Fruit fly (Drosophila melanogaster) whole organism, pupa: ENCODE data around the gene how.

Experiments used
- CG10348 ChIP-seq: fragments of 200-800 bp; sonication (Bioruptor generic); IDR thresholded peaks from 2 replicates; pipeline ENCODE4 v1.3.6; 2022; ENCODE audit warnings: missing biosample characterization, missing genetic modification characterization
- CG12605 ChIP-seq: fragments of 200-800 bp; sonication (Bioruptor generic); IDR thresholded peaks from 2 replicates; pipeline ENCODE4 v1.3.6; 2022; ENCODE audit warnings: missing biosample characterization, missing genetic modification characterization
- CG13204 ChIP-seq: fragments of 200-800 bp; sonication (Bioruptor generic); optimal IDR thresholded peaks from 2 replicates; lab custom pipeline; 2018; ENCODE audit warnings: missing biosample characterization, mild to moderate bottlenecking, missing genetic modification characterization, moderate library complexity
- CG14655 ChIP-seq: fragments of 200-800 bp; sonication (Bioruptor generic); optimal IDR thresholded peaks from 3 replicates; lab custom pipeline; 2017; ENCODE audit warnings: mild to moderate bottlenecking, missing biosample characterization, missing genetic modification reagents, missing genetic modification characterization
- CG15710 ChIP-seq: fragments of 200-800 bp; sonication (Bioruptor generic); optimal IDR thresholded peaks from 2 replicates; lab custom pipeline; 2018; ENCODE audit warnings: missing biosample characterization, mild to moderate bottlenecking, missing genetic modification characterization, moderate library complexity
- CG17806 ChIP-seq: fragments of 200-800 bp; sonication (Bioruptor generic); optimal IDR thresholded peaks from 2 replicates; lab custom pipeline; 2018; ENCODE audit warnings: missing biosample characterization, mild to moderate bottlenecking, missing genetic modification characterization, moderate library complexity
- CG32121 ChIP-seq: fragments of 200-800 bp; sonication (Bioruptor generic); IDR thresholded peaks from 2 replicates; pipeline ENCODE4 v1.3.6; 2022; ENCODE audit warnings: missing biosample characterization, missing genetic modification characterization
- CG34367 ChIP-seq: fragments of 200-800 bp; sonication (Bioruptor generic); optimal IDR thresholded peaks from 2 replicates; lab custom pipeline; 2018; ENCODE audit warnings: missing biosample characterization, mild to moderate bottlenecking, missing genetic modification characterization
- CG4496 ChIP-seq: fragments of 200-800 bp; sonication (Bioruptor generic); IDR thresholded peaks from 3 replicates; pipeline ENCODE4 v1.3.6; 2022; ENCODE audit warnings: missing biosample characterization, missing genetic modification characterization
- CG8159 ChIP-seq: fragments of 200-800 bp; sonication (Bioruptor generic); optimal IDR thresholded peaks from 3 replicates; lab custom pipeline; 2018; ENCODE audit warnings: missing biosample characterization, mild to moderate bottlenecking, missing genetic modification characterization, moderate library complexity
- CG8301 ChIP-seq: fragments of 200-800 bp; sonication (Bioruptor generic); optimal IDR thresholded peaks from 2 replicates; lab custom pipeline; 2018; ENCODE audit warnings: missing biosample characterization, mild to moderate bottlenecking, missing genetic modification characterization
- CG9948 ChIP-seq: fragments of 200-800 bp; sonication (Bioruptor generic); optimal IDR thresholded peaks from 2 replicates; lab custom pipeline; 2018; ENCODE audit warnings: missing biosample characterization, mild to moderate bottlenecking, missing genetic modification characterization, moderate library complexity
- D1 ChIP-seq: fragments of 200-800 bp; sonication (Bioruptor generic); optimal IDR thresholded peaks from 2 replicates; lab custom pipeline; 2018; ENCODE audit warnings: missing biosample characterization, mild to moderate bottlenecking, missing genetic modification characterization, moderate library complexity
- EcR ChIP-seq: fragments of 200-800 bp; sonication (Bioruptor generic); optimal IDR thresholded peaks from 3 replicates; lab custom pipeline; 2019; ENCODE audit warnings: missing biosample characterization, missing genetic modification characterization, mild to moderate bottlenecking, moderate library complexity, missing genetic modification reagents
- Ets98B ChIP-seq: fragments of 200-800 bp; sonication (Bioruptor generic); IDR thresholded peaks from 2 replicates; pipeline ENCODE4 v1.3.6; 2022; ENCODE audit warnings: missing biosample characterization, missing genetic modification characterization
- Pif1A ChIP-seq: fragments of 200-800 bp; sonication (Bioruptor generic); optimal IDR thresholded peaks from 3 replicates; lab custom pipeline; 2016; ENCODE audit warnings: missing biosample characterization, missing genetic modification characterization
- Pif1B ChIP-seq: fragments of 200-800 bp; sonication (Bioruptor generic); optimal IDR thresholded peaks from 3 replicates; lab custom pipeline; 2016; ENCODE audit warnings: missing biosample characterization, missing genetic modification characterization
- Snoo ChIP-seq: fragments of 200-800 bp; sonication (Bioruptor generic); optimal IDR thresholded peaks from 3 replicates; lab custom pipeline; 2017; ENCODE audit warnings: missing biosample characterization, mild to moderate bottlenecking, missing genetic modification characterization, inconsistent platforms
- fd96Ca ChIP-seq: fragments of 200-800 bp; sonication (Bioruptor generic); IDR thresholded peaks from 3 replicates; pipeline ENCODE4 v1.3.6; 2022; ENCODE audit warnings: missing biosample characterization, missing genetic modification characterization
- gl ChIP-seq: fragments of 200-800 bp; sonication (Bioruptor generic); optimal IDR thresholded peaks from 2 replicates; lab custom pipeline; 2018; ENCODE audit warnings: missing biosample characterization, mild to moderate bottlenecking, missing genetic modification characterization
- rn ChIP-seq: fragments of 200-800 bp; sonication (Bioruptor generic); IDR thresholded peaks from 2 replicates; pipeline ENCODE4 v1.3.6; 2022; ENCODE audit warnings: missing biosample characterization, missing genetic modification characterization

Gene how

dm6 chr3R:22041625-22042282 lies at the start of gene how:
Gene how, plus strand, starts transcription at chr3R:22042191.
- TF ChIP-seq CG8159 (tag; lab: Kevin White, UChicago) (no peak), Snoo (tag; lab: Kevin White, UChicago) (peak; percentile 16), CG17806 (tag; lab: Kevin White, UChicago) (no peak), CG13204 (GFP tag; lab: Kevin White, UChicago) (no peak), CG34367 (tag; lab: Kevin White, UChicago) (no peak), CG4496 (GFP tag; lab: Robert Waterston, UW) (no peak), CG14655 (no peak), Pif1A (GFP tag; lab: Kevin White, UChicago) (peak; percentile 33), CG10348 (GFP tag; lab: Robert Waterston, UW) (no peak), CG32121 (no peak), Pif1B (GFP tag; lab: Kevin White, UChicago) (peak; percentile 40), CG15710 (peak; percentile 13), EcR (GFP tag; lab: Kevin White, UChicago) (no peak), D1 (no peak), Ets98B (GFP tag; lab: Robert Waterston, UW) (no peak), CG8301 (tag; lab: Kevin White, UChicago) (no peak), CG9948 (tag; lab: Kevin White, UChicago) (no peak), fd96Ca (GFP tag; lab: Robert Waterston, UW) (peak; percentile 5; the same call in 1 of the 3 replicates), gl (tag; lab: Kevin White, UChicago) (no peak), CG12605 (GFP tag; lab: Robert Waterston, UW) (no peak), rn (GFP tag; lab: Robert Waterston, UW) (no peak)

DNA sequence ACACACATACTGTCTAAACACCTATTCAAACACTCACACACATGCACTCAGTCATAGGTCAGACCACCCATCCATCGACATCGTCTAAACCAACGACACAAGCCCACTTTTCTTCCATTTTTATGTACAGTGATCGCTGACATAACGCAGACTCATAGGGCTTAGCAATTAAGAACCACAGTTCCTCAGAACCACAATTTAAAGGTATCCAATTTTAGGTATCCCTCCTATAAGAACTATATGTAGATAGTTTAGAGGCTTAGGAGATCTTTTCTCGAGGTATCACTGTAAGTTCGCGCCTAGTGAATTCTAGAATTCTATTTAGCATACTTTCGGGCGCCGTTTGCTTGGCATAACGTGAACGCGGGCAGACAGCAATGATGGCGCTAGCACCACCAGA lies 49.1 kb upstream of the how start:
- no peak for TF ChIP-seq CG13204 (GFP tag; lab: Kevin White, UChicago)
- TF ChIP-seq CG14655: peak; percentile 70
- peak; percentile 84 for TF ChIP-seq Ets98B (GFP tag; lab: Robert Waterston, UW)
- no peak for TF ChIP-seq gl (tag; lab: Kevin White, UChicago)
- peak; percentile 72 for TF ChIP-seq CG32121
- peak; percentile 85 for TF ChIP-seq CG4496 (GFP tag; lab: Robert Waterston, UW)
- peak; percentile 40 for TF ChIP-seq Pif1B (GFP tag; lab: Kevin White, UChicago)
- peak; percentile 48 for TF ChIP-seq CG8159 (tag; lab: Kevin White, UChicago)
- peak; percentile 69 for TF ChIP-seq CG8301 (tag; lab: Kevin White, UChicago)
- TF ChIP-seq CG34367 (tag; lab: Kevin White, UChicago): peak; percentile 52
- TF ChIP-seq CG9948 (tag; lab: Kevin White, UChicago): peak; percentile 53
- peak; percentile 60 for TF ChIP-seq CG15710
- peak; percentile 52; the same call in 1 of the 2 replicates for TF ChIP-seq rn (GFP tag; lab: Robert Waterston, UW)
- TF ChIP-seq D1: no peak
- TF ChIP-seq CG17806 (tag; lab: Kevin White, UChicago): peak; percentile 53
- TF ChIP-seq CG12605 (GFP tag; lab: Robert Waterston, UW): peak; percentile 49
- peak; percentile 86 for TF ChIP-seq fd96Ca (GFP tag; lab: Robert Waterston, UW)
- peak; percentile 43; the same call in 1 of the 2 replicates for TF ChIP-seq CG10348 (GFP tag; lab: Robert Waterston, UW)
- peak; percentile 40 for TF ChIP-seq Snoo (tag; lab: Kevin White, UChicago)
- TF ChIP-seq EcR (GFP tag; lab: Kevin White, UChicago): no peak
- TF ChIP-seq Pif1A (GFP tag; lab: Kevin White, UChicago): peak; percentile 74
- TF ChIP-seq, all 21 proteins: peak for 17

DNA sequence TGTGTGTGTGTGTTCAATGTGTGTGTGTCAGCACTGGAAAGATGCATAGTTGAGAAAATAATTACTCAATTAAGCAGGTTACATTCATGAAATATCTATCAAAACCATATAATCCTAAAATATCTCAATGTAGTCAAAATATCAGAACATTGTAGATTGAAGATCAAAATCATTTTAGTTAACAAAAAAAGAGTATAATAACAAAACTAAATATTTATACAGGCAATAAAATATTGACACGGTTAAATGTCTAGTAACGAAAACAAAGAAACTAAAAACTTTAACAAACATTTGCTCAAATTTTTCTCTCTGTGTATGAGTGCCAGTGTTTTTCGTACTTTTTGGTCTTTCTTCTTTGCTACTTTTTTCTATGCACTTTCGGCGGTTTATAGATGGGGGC lies 43.1 kb upstream of the how start:
- peak; percentile 27 for TF ChIP-seq CG15710
- no peak for TF ChIP-seq CG13204 (GFP tag; lab: Kevin White, UChicago)
- peak; percentile 4 for TF ChIP-seq CG17806 (tag; lab: Kevin White, UChicago)
- TF ChIP-seq CG8159 (tag; lab: Kevin White, UChicago): peak; percentile 55
- no peak for TF ChIP-seq CG34367 (tag; lab: Kevin White, UChicago)
- no peak for TF ChIP-seq fd96Ca (GFP tag; lab: Robert Waterston, UW)
- no peak for TF ChIP-seq Pif1A (GFP tag; lab: Kevin White, UChicago)
- no peak for TF ChIP-seq Ets98B (GFP tag; lab: Robert Waterston, UW)
- no peak for TF ChIP-seq CG14655

DNA sequence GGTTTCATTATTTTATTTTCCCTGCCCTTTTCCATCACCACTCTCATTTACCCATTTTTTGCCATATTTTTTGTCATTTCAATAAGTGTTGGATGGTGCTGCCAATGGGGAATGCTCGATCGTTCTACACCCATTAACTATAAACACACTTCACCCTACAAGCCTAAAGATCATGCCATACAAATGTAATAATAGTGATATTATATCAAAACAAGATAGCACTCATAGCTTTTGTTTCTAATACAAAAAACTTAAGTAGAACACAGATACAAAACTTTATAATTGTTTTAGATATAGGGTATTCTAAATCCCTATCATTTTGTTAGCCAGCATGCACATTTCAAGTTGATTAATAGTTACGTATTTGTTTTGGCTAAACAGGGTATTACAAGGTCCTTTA lies 42.4 kb upstream of the how start:
- no peak for TF ChIP-seq CG9948 (tag; lab: Kevin White, UChicago)
- peak; percentile 5 for TF ChIP-seq Pif1A (GFP tag; lab: Kevin White, UChicago)
- TF ChIP-seq, all 21 proteins: peak for 1

DNA sequence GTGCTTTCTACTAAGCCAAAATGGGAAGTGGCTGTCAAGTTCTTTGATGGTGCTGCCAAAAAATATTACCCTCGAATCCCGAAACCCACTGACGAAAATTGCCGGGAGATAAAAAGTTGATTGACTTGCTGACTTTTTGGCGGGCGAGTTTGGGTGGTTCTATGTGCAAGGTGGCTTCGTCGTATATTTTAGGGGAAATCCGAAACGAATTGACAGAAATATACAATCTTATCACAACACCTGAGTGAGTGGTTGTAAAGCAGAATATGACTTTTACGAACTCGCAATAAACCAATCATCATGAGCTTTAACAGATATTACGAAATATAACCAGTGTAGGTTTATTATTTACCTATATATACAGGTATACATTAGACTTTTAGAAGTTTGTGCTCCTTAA lies 38.5 kb upstream of the how start:
- no peak for TF ChIP-seq CG10348 (GFP tag; lab: Robert Waterston, UW)
- no peak for TF ChIP-seq CG34367 (tag; lab: Kevin White, UChicago)
- TF ChIP-seq rn (GFP tag; lab: Robert Waterston, UW): no peak
- TF ChIP-seq CG9948 (tag; lab: Kevin White, UChicago): no peak
- no peak for TF ChIP-seq CG4496 (GFP tag; lab: Robert Waterston, UW)
- TF ChIP-seq Pif1A (GFP tag; lab: Kevin White, UChicago): no peak
- no peak for TF ChIP-seq CG15710
- TF ChIP-seq CG8301 (tag; lab: Kevin White, UChicago): no peak
- no peak for TF ChIP-seq CG14655
- no peak for TF ChIP-seq Snoo (tag; lab: Kevin White, UChicago)
- TF ChIP-seq Pif1B (GFP tag; lab: Kevin White, UChicago): no peak
- TF ChIP-seq Ets98B (GFP tag; lab: Robert Waterston, UW): no peak
- TF ChIP-seq fd96Ca (GFP tag; lab: Robert Waterston, UW): no peak
- TF ChIP-seq CG32121: no peak
- TF ChIP-seq CG12605 (GFP tag; lab: Robert Waterston, UW): no peak
- no peak for TF ChIP-seq EcR (GFP tag; lab: Kevin White, UChicago)
- TF ChIP-seq CG17806 (tag; lab: Kevin White, UChicago): no peak
- TF ChIP-seq gl (tag; lab: Kevin White, UChicago): no peak
- TF ChIP-seq, all 21 proteins: peak for 0
